Worm (Caenorhabditis elegans): ENCODE measurements around the gene fbxa-214.
"Not testable (repeated sequence)": the region's sequence is repeated elsewhere in the genome, so short reads cannot be mapped to it uniquely, and the experiment has no call there.

- TF ChIP-seq nhr-90 (tag; optimal IDR thresholded peaks at IDR 0.05); cebp-2 (GFP tag; IDR thresholded peaks at IDR 0.05); unc-130 (GFP tag; optimal IDR thresholded peaks at IDR 0.05); atf-7 (tag; optimal IDR thresholded peaks at IDR 0.05); ccch-3 (GFP tag; optimal IDR thresholded peaks at IDR 0.05); unc-62 (GFP tag; optimal IDR thresholded peaks at IDR 0.05); ama-1 (optimal IDR thresholded peaks at IDR 0.05); ama-1 (GFP tag; optimal IDR thresholded peaks at IDR 0.05); F52B5.7 (tag; optimal IDR thresholded peaks at IDR 0.05); lin-35 (GFP tag; optimal IDR thresholded peaks at IDR 0.05); nfya-2 (GFP tag; IDR thresholded peaks at IDR 0.05): not testable (repeated sequence)
- TF ChIP-seq egrh-3 (GFP tag; IDR thresholded peaks at IDR 0.05): peak; percentile 65
Observed at ce11 chrV:6072190-6072589, 2.3 kb upstream of the fbxa-214 start.
